Worm (Caenorhabditis elegans): ENCODE results near the gene Y46E12A.5.
A peak's percentile ranks its signal among the peaks of the same experiment; 100 is the strongest.

Gene Y46E12A.5

DNA sequence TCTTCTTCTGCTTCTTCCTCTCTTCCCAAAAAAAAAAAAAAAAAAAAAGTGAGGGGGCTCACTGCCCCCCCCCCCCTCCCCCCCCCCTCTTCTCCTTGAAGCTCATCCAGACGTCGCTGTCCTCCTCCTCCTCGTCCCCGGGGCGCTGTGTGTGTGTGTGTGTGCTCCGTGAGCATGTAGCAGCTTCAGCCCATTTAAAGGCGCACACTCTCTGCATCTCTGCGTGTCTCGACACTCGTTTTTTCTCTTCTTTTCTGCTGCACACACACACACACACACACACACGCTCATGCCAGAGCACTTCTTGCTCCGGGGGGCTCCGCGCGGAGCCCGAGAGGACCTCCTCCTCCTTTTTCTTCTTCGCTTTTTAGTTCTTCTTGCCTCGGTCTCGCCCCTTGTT lies 27.7 kb upstream of the Y46E12A.5 start (continued):
- TF ChIP-seq F13H6.1 (tag; optimal IDR thresholded peaks at IDR 0.05) (peak; percentile 16), egl-27 (tag; optimal IDR thresholded peaks at IDR 0.05) (no peak), nhr-21 (tag; optimal IDR thresholded peaks at IDR 0.05) (no peak), mbf-1 (tag; optimal IDR thresholded peaks at IDR 0.05) (no peak), peb-1 (tag; optimal IDR thresholded peaks at IDR 0.05) (no peak), C34F6.9 (tag; optimal IDR thresholded peaks at IDR 0.05) (peak; percentile 77)

DNA sequence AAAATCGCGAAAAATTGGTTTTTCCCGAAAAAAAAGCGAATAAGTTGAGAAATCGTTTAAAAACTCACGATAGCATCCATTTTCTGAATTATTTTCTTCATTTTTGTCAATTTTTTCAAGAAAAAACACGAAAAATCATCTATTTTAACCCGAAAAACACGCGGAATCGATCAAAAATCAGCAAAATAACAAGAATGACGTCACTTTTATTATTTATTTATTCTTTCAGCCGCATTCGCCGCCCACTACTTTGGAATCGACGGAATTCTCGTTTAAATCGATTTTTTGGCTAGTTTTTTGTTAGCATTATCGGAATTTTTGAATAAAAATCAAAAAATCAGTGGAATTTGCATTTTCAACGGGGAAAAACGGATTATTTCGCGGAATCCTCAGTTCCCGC lies 19.9 kb upstream of the Y46E12A.5 start, which contains the start of gene Y39A3CL.4:
Gene Y39A3CL.4, minus strand, starts transcription at position 101 of the 400 bp plus-strand sequence.
- TF ChIP-seq ama-1 (optimal IDR thresholded peaks at IDR 0.05) (no peak), nhr-129 (tag; optimal IDR thresholded peaks at IDR 0.05) (no peak), zag-1 (tag; optimal IDR thresholded peaks at IDR 0.05) (no peak), egl-27 (tag; optimal IDR thresholded peaks at IDR 0.05) (no peak), Y55F3AM.14 (GFP tag; optimal IDR thresholded peaks at IDR 0.05) (no peak), gmeb-1 (tag; optimal IDR thresholded peaks at IDR 0.05) (no peak), crh-2 (tag; optimal IDR thresholded peaks at IDR 0.05) (no peak), blmp-1 (tag; optimal IDR thresholded peaks at IDR 0.05; ENCODE audit: insufficient read depth) (no peak), peb-1 (tag; optimal IDR thresholded peaks at IDR 0.05) (no peak)

DNA sequence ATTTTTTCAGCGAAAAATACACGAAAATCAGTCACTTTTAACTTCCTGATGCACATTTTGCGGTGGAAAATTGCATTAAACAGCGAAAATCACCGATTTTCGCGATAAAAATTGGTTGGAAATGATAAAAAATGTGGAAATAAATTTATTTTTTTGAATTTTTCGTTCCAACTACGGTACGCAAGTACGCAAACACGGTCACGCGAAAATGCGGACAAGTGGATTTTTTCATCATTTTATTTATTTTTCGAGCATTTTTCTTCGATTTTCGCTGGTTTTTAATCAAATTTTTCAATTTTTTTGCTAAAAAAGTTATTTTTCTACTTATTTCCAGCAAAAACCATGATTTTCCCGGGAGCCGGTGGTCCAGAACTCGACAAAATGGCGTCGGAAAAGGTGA lies 19.4 kb upstream of the Y46E12A.5 start, which contains the start of gene Y39A3CL.3:
Gene Y39A3CL.3, plus strand, starts transcription at position 335 of the 400 bp plus-strand sequence.
- TF ChIP-seq unc-55 (GFP tag; optimal IDR thresholded peaks at IDR 0.05): peak; percentile 55
- TF ChIP-seq C34F6.9 (tag; optimal IDR thresholded peaks at IDR 0.05): peak; percentile 44
- TF ChIP-seq gmeb-1 (tag; optimal IDR thresholded peaks at IDR 0.05): peak; percentile 46
- no peak for TF ChIP-seq ztf-1 (GFP tag; conservative IDR thresholded peaks at IDR 0.05)
- TF ChIP-seq lin-13 (GFP tag; optimal IDR thresholded peaks at IDR 0.05): peak; percentile 39
- TF ChIP-seq lsy-2 (tag; optimal IDR thresholded peaks at IDR 0.05): peak; percentile 92 to 97
- no peak for TF ChIP-seq elt-3 (tag; optimal IDR thresholded peaks at IDR 0.05)

DNA sequence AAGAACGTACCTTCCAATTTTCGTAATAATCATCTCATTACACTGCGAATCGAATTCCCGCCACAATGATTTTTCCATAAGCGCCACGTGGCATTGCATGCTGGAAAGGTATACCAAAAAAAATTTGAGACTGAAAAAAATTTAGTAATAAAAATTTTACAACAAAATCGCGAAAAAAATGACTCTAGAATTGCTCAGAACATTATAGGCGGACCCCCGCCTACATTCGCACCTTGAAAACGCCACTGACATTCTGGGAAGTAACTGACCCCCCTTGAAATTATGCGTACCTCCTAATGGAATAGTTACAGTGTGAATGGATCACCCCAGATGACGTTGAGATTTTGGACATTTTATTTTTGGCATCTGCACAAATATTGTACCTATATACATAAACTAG lies 11.9 kb upstream of the Y46E12A.5 start, which contains the start of gene tbx-43:
Gene tbx-43, minus strand, starts transcription at position 101 of the 400 bp plus-strand sequence.
- TF ChIP-seq ZK546.5 (tag; optimal IDR thresholded peaks at IDR 0.05) (no peak), elt-3 (tag; optimal IDR thresholded peaks at IDR 0.05) (no peak)

DNA sequence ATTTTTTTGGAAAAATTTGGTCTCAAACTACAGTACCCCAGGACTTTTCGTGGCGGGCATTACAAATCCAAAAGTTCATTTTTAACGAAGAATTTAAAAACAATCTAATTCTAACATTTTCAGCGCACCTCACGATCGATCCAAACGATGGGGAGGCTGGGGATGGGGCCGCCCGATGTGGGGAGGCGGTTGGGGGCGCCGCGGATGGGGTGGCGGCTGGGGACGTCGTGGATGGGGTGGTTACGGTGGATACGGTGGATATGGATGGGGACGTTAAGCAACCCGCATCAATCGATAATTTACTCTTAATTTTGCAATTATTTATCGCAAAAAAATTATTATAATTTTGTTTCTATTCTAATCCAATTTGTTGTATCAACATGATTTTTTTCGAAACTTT lies 6.4 kb upstream of the Y46E12A.5 start:
- TF ChIP-seq nhr-12 (tag; optimal IDR thresholded peaks at IDR 0.05): no peak
- TF ChIP-seq lin-11 (tag; optimal IDR thresholded peaks at IDR 0.05): no peak
- no peak for TF ChIP-seq nhr-11 (tag; optimal IDR thresholded peaks at IDR 0.05)
- no peak for TF ChIP-seq snpc-4 (tag; optimal IDR thresholded peaks at IDR 0.05)
- no peak for TF ChIP-seq lsy-2 (tag; optimal IDR thresholded peaks at IDR 0.05)
- no peak for TF ChIP-seq elt-3 (tag; optimal IDR thresholded peaks at IDR 0.05)
- TF ChIP-seq peb-1 (tag; optimal IDR thresholded peaks at IDR 0.05): no peak
- no peak for TF ChIP-seq lin-13 (GFP tag; optimal IDR thresholded peaks at IDR 0.05)
- TF ChIP-seq fos-1 (tag; optimal IDR thresholded peaks at IDR 0.05): no peak
- no peak for TF ChIP-seq unc-39 (tag; optimal IDR thresholded peaks at IDR 0.05)
- no peak for TF ChIP-seq ztf-11 (tag; optimal IDR thresholded peaks at IDR 0.05)

DNA sequence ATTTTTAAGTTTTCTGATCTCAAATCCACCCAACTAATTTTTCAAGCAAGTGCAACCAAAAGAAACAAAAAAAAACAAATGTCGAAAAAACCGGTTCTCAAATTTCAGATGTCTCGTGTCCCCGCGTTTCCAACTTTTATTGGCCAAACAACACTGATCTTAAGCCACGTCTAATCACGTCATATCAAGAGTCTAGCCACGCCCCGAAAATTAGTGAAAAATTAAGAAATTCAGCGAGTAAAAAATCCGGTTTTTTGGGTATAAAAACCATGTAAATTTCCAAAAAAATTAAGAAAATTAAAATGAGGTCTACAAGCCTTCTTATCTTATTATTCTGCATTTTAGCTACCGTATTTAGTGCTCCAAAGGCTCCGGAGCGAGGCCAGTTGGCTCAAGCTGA lies 5.2 kb upstream of the Y46E12A.5 start, which contains the start of gene cnc-6:
Gene cnc-6, plus strand, starts transcription at position 301 of the 400 bp plus-strand sequence.
- TF ChIP-seq ztf-1 (GFP tag; conservative IDR thresholded peaks at IDR 0.05): no peak
- no peak for TF ChIP-seq ama-1 (optimal IDR thresholded peaks at IDR 0.05)
- TF ChIP-seq mdl-1 (tag; optimal IDR thresholded peaks at IDR 0.05): no peak
- TF ChIP-seq nhr-10 (tag; optimal IDR thresholded peaks at IDR 0.05): no peak
- TF ChIP-seq gmeb-1 (tag; optimal IDR thresholded peaks at IDR 0.05): no peak
- no peak for TF ChIP-seq nhr-129 (tag; optimal IDR thresholded peaks at IDR 0.05)
- no peak for TF ChIP-seq nhr-23 (tag; optimal IDR thresholded peaks at IDR 0.05)
- TF ChIP-seq sma-3 (GFP tag; optimal IDR thresholded peaks at IDR 0.05): no peak
- no peak for TF ChIP-seq blmp-1 (tag; optimal IDR thresholded peaks at IDR 0.05; ENCODE audit: insufficient read depth)
- no peak for TF ChIP-seq alr-1 (tag; optimal IDR thresholded peaks at IDR 0.05)
- TF ChIP-seq skn-1 (tag; optimal IDR thresholded peaks at IDR 0.05): no peak

Measured in whole organism, L2 larva.